Fruit fly (Drosophila melanogaster) whole organism, prepupa: ENCODE data around the gene CG14401.

Source experiments
- CG11294 ChIP-seq: fragments of 200-800 bp; sonication (Bioruptor generic); IDR thresholded peaks from 2 replicates; pipeline ENCODE4 v1.3.6; 2022; ENCODE audit warnings: missing biosample characterization, missing genetic modification characterization
- CG11762 ChIP-seq: fragments of 200-800 bp; sonication (Bioruptor generic); optimal IDR thresholded peaks from 3 replicates; lab custom pipeline; 2016; ENCODE audit warnings: missing biosample characterization, missing genetic modification characterization; ENCODE audit not compliant: insufficient read depth
- CG11902 ChIP-seq: fragments of 200-800 bp; sonication (Bioruptor generic); optimal IDR thresholded peaks from 3 replicates; lab custom pipeline; 2016; ENCODE audit warnings: missing biosample characterization, missing genetic modification characterization
- CG15336 ChIP-seq: fragments of 200-800 bp; sonication (Bioruptor generic); IDR thresholded peaks from 2 replicates; pipeline ENCODE4 v1.3.6; 2022; ENCODE audit warnings: missing biosample characterization, missing genetic modification characterization
- CG1621 ChIP-seq: fragments of 200-800 bp; sonication (Bioruptor generic); optimal IDR thresholded peaks from 3 replicates; lab custom pipeline; 2018; ENCODE audit warnings: missing biosample characterization, mild to moderate bottlenecking, missing genetic modification characterization
- CG16779 ChIP-seq: fragments of 200-800 bp; sonication (Bioruptor generic); optimal IDR thresholded peaks from 3 replicates; lab custom pipeline; 2017; ENCODE audit warnings: missing biosample characterization, mild to moderate bottlenecking, missing genetic modification characterization
- CG3032 ChIP-seq: fragments of 200-800 bp; optimal IDR thresholded peaks from 2 replicates; lab custom pipeline; 2019; ENCODE audit warnings: missing biosample characterization, mild to moderate bottlenecking, missing genetic modification characterization, moderate library complexity
- CG31627 ChIP-seq: fragments of 200-800 bp; sonication (Bioruptor generic); optimal IDR thresholded peaks from 3 replicates; lab custom pipeline; 2016; ENCODE audit warnings: missing biosample characterization, missing genetic modification characterization
- CG34406 ChIP-seq: fragments of 200-800 bp; sonication (Bioruptor generic); optimal IDR thresholded peaks from 3 replicates; lab custom pipeline; 2016; ENCODE audit warnings: missing biosample characterization, missing genetic modification characterization
- CG3919 ChIP-seq: fragments of 200-800 bp; sonication (Bioruptor generic); optimal IDR thresholded peaks from 3 replicates; lab custom pipeline; 2016; ENCODE audit warnings: missing biosample characterization, missing genetic modification characterization
- CG4318 ChIP-seq: fragments of 200-800 bp; sonication (Bioruptor generic); optimal IDR thresholded peaks from 3 replicates; lab custom pipeline; 2017; ENCODE audit warnings: missing biosample characterization, mild to moderate bottlenecking, missing genetic modification characterization
- CG6163 ChIP-seq: fragments of 200-800 bp; sonication (Bioruptor generic); IDR thresholded peaks from 3 replicates; pipeline ENCODE4 v1.3.6; 2022; ENCODE audit warnings: missing biosample characterization, missing genetic modification characterization
- CG6276 ChIP-seq: fragments of 200-800 bp; sonication (Bioruptor generic); optimal IDR thresholded peaks from 2 replicates; lab custom pipeline; 2017; ENCODE audit warnings: missing biosample characterization, mild to moderate bottlenecking, missing genetic modification characterization
- CG6808 ChIP-seq: fragments of 200-800 bp; sonication (Bioruptor generic); optimal IDR thresholded peaks from 3 replicates; lab custom pipeline; 2017; ENCODE audit warnings: missing biosample characterization, missing genetic modification characterization, mild to moderate bottlenecking, moderate library complexity, missing genetic modification reagents
- CG6854 ChIP-seq: fragments of 200-800 bp; sonication (Bioruptor generic); optimal IDR thresholded peaks from 2 replicates; lab custom pipeline; 2017; ENCODE audit warnings: missing biosample characterization, mild to moderate bottlenecking, missing genetic modification characterization
- CG7368 ChIP-seq: fragments of 200-800 bp; sonication (Bioruptor generic); optimal IDR thresholded peaks from 3 replicates; lab custom pipeline; 2016; ENCODE audit warnings: missing biosample characterization, missing genetic modification characterization
- CG8119 ChIP-seq: fragments of 200-800 bp; sonication (Bioruptor generic); IDR thresholded peaks from 3 replicates; pipeline ENCODE4 v1.3.6; 2022; ENCODE audit warnings: missing biosample characterization, missing genetic modification characterization
- CG8632 ChIP-seq: fragments of 200-800 bp; sonication (Bioruptor generic); optimal IDR thresholded peaks from 3 replicates; lab custom pipeline; 2016; ENCODE audit warnings: missing biosample characterization, missing genetic modification characterization
- Eip75B ChIP-seq: fragments of 200-800 bp; sonication (Bioruptor generic); optimal IDR thresholded peaks from 3 replicates; lab custom pipeline; 2016; ENCODE audit warnings: missing biosample characterization, missing genetic modification characterization
- Eip78C ChIP-seq: fragments of 200-800 bp; sonication (Bioruptor generic); peaks from one replicate; lab custom pipeline; 2016; ENCODE audit warnings: missing biosample characterization, missing genetic modification characterization
- Gug ChIP-seq: fragments of 200-800 bp; sonication (Bioruptor generic); IDR thresholded peaks from 2 replicates; pipeline ENCODE4 v1.3.6; 2022; ENCODE audit warnings: missing biosample characterization, missing genetic modification characterization
- Hr38 ChIP-seq: sonication (Bioruptor generic); optimal IDR thresholded peaks from 2 replicates; lab custom pipeline; 2016; ENCODE audit warnings: missing biosample characterization, missing genetic modification characterization
- Hr4 ChIP-seq: fragments of 200-800 bp; sonication (Bioruptor generic); optimal IDR thresholded peaks from 3 replicates; lab custom pipeline; 2016; ENCODE audit warnings: missing biosample characterization, missing genetic modification characterization
- OdsH ChIP-seq: fragments of 200-800 bp; sonication (Bioruptor generic); optimal IDR thresholded peaks from 3 replicates; lab custom pipeline; 2016; ENCODE audit warnings: missing biosample characterization, missing genetic modification characterization
- Sox14 ChIP-seq: fragments of 200-800 bp; sonication (Bioruptor generic); optimal IDR thresholded peaks from 3 replicates; lab custom pipeline; 2016; ENCODE audit warnings: missing biosample characterization, missing genetic modification characterization
- achi ChIP-seq: fragments of 200-800 bp; sonication (Bioruptor generic); optimal IDR thresholded peaks from 3 replicates; lab custom pipeline; 2016; ENCODE audit warnings: missing biosample characterization, missing genetic modification characterization
- acj6 ChIP-seq: fragments of 200-800 bp; sonication (Bioruptor generic); optimal IDR thresholded peaks from 3 replicates; lab custom pipeline; 2016; ENCODE audit warnings: missing biosample characterization, missing genetic modification characterization
- cyc ChIP-seq: fragments of 200-800 bp; sonication (Bioruptor generic); optimal IDR thresholded peaks from 3 replicates; lab custom pipeline; 2016; ENCODE audit warnings: missing biosample characterization, missing genetic modification characterization
- dac ChIP-seq: fragments of 200-800 bp; sonication (Bioruptor generic); optimal IDR thresholded peaks from 2 replicates; lab custom pipeline; 2017; ENCODE audit warnings: missing biosample characterization, mild to moderate bottlenecking, missing genetic modification characterization
- dsx ChIP-seq: fragments of 200-800 bp; optimal IDR thresholded peaks from 3 replicates; lab custom pipeline; 2019; ENCODE audit warnings: missing biosample characterization, mild to moderate bottlenecking, missing genetic modification characterization, moderate library complexity; ENCODE audit not compliant: poor library complexity, severe bottlenecking
- eg ChIP-seq: fragments of 200-800 bp; sonication (Bioruptor generic); IDR thresholded peaks from 3 replicates; pipeline ENCODE4 v1.3.6; 2022; ENCODE audit warnings: missing biosample characterization, missing genetic modification characterization
- esn ChIP-seq: fragments of 200-800 bp; sonication (Bioruptor generic); optimal IDR thresholded peaks from 2 replicates; lab custom pipeline; 2016; ENCODE audit warnings: missing biosample characterization, mild to moderate bottlenecking, missing genetic modification characterization, moderate library complexity
- fd85E ChIP-seq: fragments of 200-800 bp; sonication (Bioruptor generic); optimal IDR thresholded peaks from 3 replicates; lab custom pipeline; 2016; ENCODE audit warnings: missing biosample characterization, missing genetic modification characterization
- net ChIP-seq: fragments of 200-800 bp; sonication (Bioruptor generic); optimal IDR thresholded peaks from 3 replicates; lab custom pipeline; 2016; ENCODE audit warnings: missing biosample characterization, missing genetic modification characterization
- salr ChIP-seq, 2 experiments: fragments of 200-800 bp; sonication (Bioruptor generic); optimal IDR thresholded peaks; 3 replicates each; lab custom pipeline; 2016 to 2018; ENCODE audit warnings: missing biosample characterization in 2 of 2, missing genetic modification characterization in 2 of 2, mild to moderate bottlenecking in 1 of 2
- ss ChIP-seq, 2 experiments: fragments of 200-800 bp; sonication (Bioruptor generic); optimal IDR thresholded peaks; 2 replicates in 1 of 2; 3 replicates in 1 of 2; lab custom pipeline; 2017 to 2018; ENCODE audit warnings: mild to moderate bottlenecking in 2 of 2, missing biosample characterization in 2 of 2, missing genetic modification characterization in 2 of 2, moderate library complexity in 1 of 2
- svp ChIP-seq: fragments of 200-800 bp; sonication (Bioruptor generic); peaks from one replicate; lab custom pipeline; 2016; ENCODE audit warnings: missing biosample characterization, missing genetic modification characterization
- topi ChIP-seq: fragments of 200-800 bp; sonication (Bioruptor generic); optimal IDR thresholded peaks from 3 replicates; lab custom pipeline; 2016; ENCODE audit warnings: missing biosample characterization, missing genetic modification characterization
- vri ChIP-seq: fragments of 200-800 bp; sonication (Bioruptor generic); optimal IDR thresholded peaks from 3 replicates; lab custom pipeline; 2016; ENCODE audit warnings: missing biosample characterization, mild to moderate bottlenecking, missing genetic modification characterization

Gene CG14401

DNA sequence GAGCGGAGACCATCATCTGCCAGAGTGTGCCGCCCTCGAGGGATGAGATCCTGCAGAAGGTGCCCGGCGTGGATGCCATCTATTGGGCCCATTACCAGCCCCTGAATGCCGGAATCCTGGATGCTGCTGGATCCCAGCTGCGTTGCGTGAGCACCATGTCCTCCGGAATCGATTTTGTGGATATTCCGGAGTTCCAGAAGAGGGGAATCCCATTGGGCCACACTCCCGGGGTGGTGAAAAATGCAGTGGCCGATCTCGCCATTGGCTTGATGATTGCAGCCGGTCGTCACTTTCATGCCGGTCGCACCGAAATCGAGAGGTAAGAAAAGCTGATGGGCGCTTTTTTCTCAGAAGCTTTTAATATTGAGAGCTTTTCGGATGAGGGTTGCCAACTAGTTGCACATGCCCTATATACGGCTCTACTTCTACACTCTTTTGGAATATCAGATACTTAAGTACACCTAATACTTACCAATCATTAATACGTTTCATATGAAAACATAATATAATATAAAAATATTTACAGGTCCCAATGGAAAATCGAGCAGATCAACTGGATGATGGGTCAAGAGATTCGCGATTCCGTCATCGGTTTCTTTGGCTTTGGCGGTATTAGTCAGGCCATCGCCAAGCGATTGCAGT is 39.8 kb upstream of the CG14401 start (continued):
- TF ChIP-seq CG6808 (GFP tag; lab: Kevin White, UChicago), result no peak
- peak; percentile 32 for TF ChIP-seq cyc (GFP tag; lab: Kevin White, UChicago)
- peak; percentile 34 for TF ChIP-seq vri
- peak; percentile 24 for TF ChIP-seq OdsH (GFP tag; lab: Kevin White, UChicago)
- TF ChIP-seq Sox14 (GFP tag; lab: Kevin White, UChicago), result no peak
- no peak for TF ChIP-seq acj6
- TF ChIP-seq achi (GFP tag; lab: Kevin White, UChicago), result no peak
- TF ChIP-seq Eip78C (GFP tag; lab: Kevin White, UChicago), result peak; percentile 50
- TF ChIP-seq CG11294 (GFP tag; lab: Robert Waterston, UW), result no peak
- no peak for TF ChIP-seq net (GFP tag; lab: Kevin White, UChicago)
- TF ChIP-seq CG3032, result no peak
- no peak for TF ChIP-seq CG1621 (tag; lab: Kevin White, UChicago)
- no peak for TF ChIP-seq Hr38 (GFP tag; lab: Kevin White, UChicago)
- TF ChIP-seq, all 60 proteins: peak for 13

DNA sequence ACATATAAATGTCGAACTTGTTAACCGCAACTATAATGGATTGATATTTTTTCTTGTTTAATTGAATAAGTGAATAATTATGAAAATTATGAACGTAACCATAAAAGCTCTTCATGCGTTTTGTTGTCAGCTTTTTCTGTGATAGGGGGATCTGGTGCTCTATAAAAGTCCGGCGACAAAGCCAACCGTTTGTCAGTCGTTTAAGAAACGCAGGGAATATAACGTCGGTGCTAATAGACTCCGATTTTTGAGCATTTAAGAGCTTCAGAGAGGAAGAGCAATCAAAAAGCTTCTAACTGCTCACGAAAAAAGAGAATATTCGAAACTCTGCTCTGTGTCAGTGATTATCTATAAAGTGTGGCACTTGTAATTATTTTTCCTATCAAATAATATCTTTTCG is 38.6 kb upstream of the CG14401 start, which contains the start of gene CG31674:
Gene CG31674 (plus strand): TSS at position 203 of the 400 bp plus-strand sequence.
- TF ChIP-seq CG4318, result no peak
- peak; percentile 6 for TF ChIP-seq vri
- TF ChIP-seq, all 60 proteins: peak for 1

DNA sequence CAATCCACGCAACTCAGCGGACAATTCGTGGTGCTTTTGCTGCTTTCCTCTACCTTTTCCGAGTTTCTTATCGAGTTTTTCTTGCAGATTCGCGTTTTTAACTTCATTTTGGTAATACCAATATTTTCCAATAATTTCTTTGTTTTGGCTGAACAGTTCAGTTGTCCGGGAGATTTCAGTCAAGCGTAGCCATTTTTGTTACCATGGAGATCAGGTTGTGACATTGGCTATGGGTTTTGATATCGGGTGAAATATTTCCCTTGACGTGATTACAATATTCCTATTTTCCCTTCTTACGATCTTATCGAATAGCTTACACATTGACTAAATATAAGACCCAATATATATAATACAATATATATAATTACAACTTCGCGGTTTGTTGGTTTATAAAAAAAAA is 34.2 kb upstream of the CG14401 start, which contains the start of gene Oseg5:
Gene Oseg5 (minus strand): TSS at position 340 of the 400 bp plus-strand sequence.
- TF ChIP-seq esn (GFP tag; lab: Kevin White, UChicago) (no peak), Eip75B (GFP tag; lab: Kevin White, UChicago) (no peak), CG11762 (GFP tag; lab: Kevin White, UChicago) (no peak), cyc (GFP tag; lab: Kevin White, UChicago) (no peak), salr (GFP tag; optimal IDR thresholded peaks at IDR 0.05; lab: Kevin White, UChicago) (no peak), ss (GFP tag; optimal IDR thresholded peaks at IDR 0.05; lab: Kevin White, UChicago) (no peak), CG16779 (no peak), CG3919 (no peak)

DNA sequence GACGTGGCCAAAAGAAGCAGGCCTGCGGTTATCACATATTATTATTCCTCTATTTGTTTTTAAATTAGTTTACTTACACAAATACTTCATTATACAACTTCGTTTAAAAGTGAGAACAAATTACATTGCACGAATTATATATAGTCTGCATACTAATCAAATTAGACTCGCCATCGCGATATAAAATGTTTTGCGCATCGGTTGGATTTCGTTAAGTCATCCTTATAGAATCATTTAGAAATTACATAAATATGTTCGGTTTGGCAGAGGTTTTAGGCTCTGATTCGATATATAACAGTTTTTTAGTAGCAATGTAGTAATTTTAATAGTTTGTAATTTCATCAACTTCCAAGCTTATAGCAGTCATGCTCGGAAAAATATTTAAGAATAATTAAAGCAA is 31.8 kb upstream of the CG14401 start, which contains the start of gene Spn38F:
Gene Spn38F (minus strand): TSS at position 101 of the 400 bp plus-strand sequence.
- TF ChIP-seq esn (GFP tag; lab: Kevin White, UChicago) (no peak), Hr4 (GFP tag; lab: Kevin White, UChicago) (no peak), Hr38 (GFP tag; lab: Kevin White, UChicago) (no peak), CG11902 (GFP tag; lab: Kevin White, UChicago) (no peak), salr (GFP tag; optimal IDR thresholded peaks at IDR 0.05; lab: Kevin White, UChicago) (no peak)
- TF ChIP-seq, all 60 proteins: peak for 0

DNA sequence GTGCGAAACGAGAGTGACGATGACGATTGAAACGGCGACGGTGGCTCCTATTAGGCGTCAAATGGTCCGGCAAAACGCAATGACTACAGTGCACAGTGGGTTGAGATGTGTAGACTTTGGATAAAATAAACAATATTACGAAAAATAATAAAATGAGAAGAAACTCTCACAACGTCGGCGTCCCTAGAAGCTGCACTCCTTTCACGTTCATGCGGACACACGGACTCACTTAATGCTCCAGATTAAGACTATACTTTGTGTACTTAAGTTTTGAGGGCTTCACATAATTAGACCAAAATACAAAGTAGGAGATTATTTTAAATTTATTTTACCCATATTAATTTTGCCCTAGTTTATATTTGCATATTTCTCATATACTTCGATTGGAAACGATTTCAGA is 29.6 kb upstream of the CG14401 start:
- TF ChIP-seq eg (GFP tag; lab: Robert Waterston, UW) (0 out of 3 replicates have a peak, but pooled peaks have one; percentile 40), CG31627 (GFP tag; lab: Kevin White, UChicago) (no peak), CG16779 (no peak), CG8119 (GFP tag; lab: Robert Waterston, UW) (no peak), OdsH (GFP tag; lab: Kevin White, UChicago) (no peak), Hr38 (GFP tag; lab: Kevin White, UChicago) (no peak), CG11762 (GFP tag; lab: Kevin White, UChicago) (peak; percentile 23), CG3919 (no peak), svp (GFP tag; lab: Kevin White, UChicago) (no peak), Gug (GFP tag; lab: Robert Waterston, UW) (peak; percentile 36; the same call in 1 of the 2 replicates), CG3032 (no peak), Hr4 (GFP tag; lab: Kevin White, UChicago) (no peak), CG8632 (GFP tag; lab: Kevin White, UChicago) (no peak), CG11294 (GFP tag; lab: Robert Waterston, UW) (peak; percentile 48; the same call in 1 of the 2 replicates), esn (GFP tag; lab: Kevin White, UChicago) (no peak), cyc (GFP tag; lab: Kevin White, UChicago) (no peak), CG7368 (GFP tag; lab: Kevin White, UChicago) (no peak), salr (GFP tag; optimal IDR thresholded peaks at IDR 0.05; lab: Kevin White, UChicago) (no peak), CG6276 (GFP tag; lab: Kevin White, UChicago) (peak; percentile 82), CG15336 (no peak), Sox14 (GFP tag; lab: Kevin White, UChicago) (no peak), CG1621 (tag; lab: Kevin White, UChicago) (no peak), CG6854 (no peak), fd85E (GFP tag; lab: Kevin White, UChicago) (no peak), Eip78C (GFP tag; lab: Kevin White, UChicago) (no peak), dsx (GFP tag; lab: Kevin White, UChicago) (no peak), net (GFP tag; lab: Kevin White, UChicago) (no peak), topi (no peak), CG34406 (GFP tag; lab: Kevin White, UChicago) (no peak), CG6163 (GFP tag; lab: Robert Waterston, UW) (no peak), dac (GFP tag; lab: Kevin White, UChicago) (no peak)
